Fruit fly (Drosophila melanogaster) whole organism: ENCODE data around the gene bam.

Source experiments
- CG8478 ChIP-seq: fragments of >200 bp; optimal IDR thresholded peaks from 2 replicates; lab custom pipeline; 2018; ENCODE audit warnings: inconsistent platforms
- Dll ChIP-seq: fragments of >200 bp; optimal IDR thresholded peaks from 2 replicates; lab custom pipeline; 2017
- EcR ChIP-seq, 2 experiments: fragments of >200 bp; optimal IDR thresholded peaks; 2 replicates each; lab custom pipeline; 2017; ENCODE audit warnings: missing biosample characterization in 2 of 2, missing genetic modification characterization in 2 of 2, missing genetic modification reagents in 2 of 2
- pan ChIP-seq: fragments of >200 bp; optimal IDR thresholded peaks from 2 replicates; lab custom pipeline; 2017
- psq ChIP-seq: fragments of >200 bp; optimal IDR thresholded peaks from 2 replicates; lab custom pipeline; 2017
- usp ChIP-seq: fragments of >200 bp; optimal IDR thresholded peaks from 2 replicates; lab custom pipeline; 2017; ENCODE audit warnings: missing biosample characterization, missing genetic modification characterization, mixed read lengths

- TF ChIP-seq usp (GFP tag; lab: Kevin White, UChicago) (no peak), pan (no peak), psq (no peak), CG8478 (lab: Kevin White, UChicago) (no peak), EcR (GFP tag; optimal IDR thresholded peaks at IDR 0.05; lab: Kevin White, UChicago) (no peak), Dll (lab: Kevin White, UChicago) (no peak)
Measured at dm6 chr3R:25215123-25215522, 29.8 kb downstream of the bam start, which contains the start of gene Saysd1.
